Fruit fly (Drosophila melanogaster): ENCODE results near the gene CG13074.

DNA sequence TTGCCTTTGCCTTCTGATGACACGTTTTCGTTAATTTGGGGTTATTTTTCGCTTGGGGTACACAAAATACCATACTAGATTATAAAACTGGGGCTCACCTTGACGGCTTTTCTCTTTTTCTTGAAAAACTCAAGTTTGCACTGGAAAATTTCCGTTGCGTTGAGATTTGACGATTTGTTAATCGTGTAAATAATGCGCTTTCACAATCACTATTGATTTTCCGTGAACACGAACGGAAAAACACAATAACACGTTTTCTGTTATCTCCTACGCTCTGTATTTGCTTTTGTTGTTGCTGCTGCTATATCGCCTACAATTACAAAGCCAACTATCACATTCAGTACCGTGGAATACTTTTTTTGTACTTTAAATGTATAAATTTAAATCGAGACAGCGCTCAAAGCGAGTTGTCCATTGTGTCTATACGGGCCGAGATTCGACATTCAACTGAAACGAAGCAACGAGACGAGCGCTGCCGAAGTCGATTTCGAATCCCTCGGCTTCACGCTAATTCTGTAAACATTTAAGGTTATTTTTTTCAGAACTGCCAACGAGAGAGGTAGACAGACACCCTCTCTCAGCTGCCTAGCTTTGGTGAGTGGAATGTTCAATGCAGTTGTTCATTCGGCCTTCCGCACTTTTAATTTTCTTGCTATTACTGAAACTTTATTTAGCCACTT is 50.8 kb downstream of the CG13074 start:
- TF ChIP-seq Sin3A (optimal IDR thresholded peaks at IDR 0.05) (no peak), psq (optimal IDR thresholded peaks at IDR 0.05) (no peak), ttk (optimal IDR thresholded peaks at IDR 0.05) (no peak)

All from Kc167 (cell line).